Worm (Caenorhabditis elegans) whole organism, L3 larva: Measurements from ENCODE around the gene perm-1.

ENCODE experiments used
- nhr-11 ChIP-seq: fragments of 150-350 bp; optimal IDR thresholded peaks from 2 replicates; lab custom pipeline; 2014; ENCODE audit warnings: missing biosample characterization, missing genetic modification characterization
- nhr-25 ChIP-seq: sonication (generic microtip); optimal IDR thresholded peaks from 2 replicates; lab custom pipeline; 2017; ENCODE audit warnings: missing biosample characterization, missing genetic modification characterization
- nhr-28 ChIP-seq: fragments of 150-350 bp; optimal IDR thresholded peaks from 2 replicates; lab custom pipeline; 2014; ENCODE audit warnings: missing biosample characterization, missing genetic modification characterization

DNA sequence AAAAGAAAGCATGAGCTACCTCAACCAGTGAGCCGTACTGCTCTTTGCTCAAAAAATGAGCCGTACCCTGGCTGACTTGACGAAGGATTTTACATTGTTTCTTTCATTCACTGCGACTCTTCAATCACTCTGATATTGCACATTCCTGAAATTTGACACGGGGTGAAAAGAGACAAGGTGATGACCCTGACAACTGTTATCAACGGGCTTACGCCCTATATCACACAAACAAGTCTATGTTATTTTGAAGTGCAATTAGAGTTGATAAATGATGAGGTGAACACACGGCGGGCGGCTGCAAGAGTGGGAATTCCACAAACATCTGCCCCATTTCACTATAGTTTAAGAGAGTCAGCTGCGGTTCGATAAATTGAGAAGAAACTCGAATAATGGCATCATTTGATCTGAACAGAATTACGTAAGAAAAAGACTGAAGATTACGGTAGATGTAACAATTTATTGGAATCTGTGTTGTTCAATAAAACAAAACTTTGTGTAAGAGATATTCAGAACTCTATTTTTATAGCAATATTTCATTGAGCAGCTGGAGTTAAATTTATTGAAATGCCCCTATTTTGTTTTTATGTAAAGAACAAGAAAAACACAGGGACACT lies 43.9 kb upstream of the perm-1 start:
- TF ChIP-seq nhr-28 (tag; lab: Kevin White, UChicago) (no peak), nhr-25 (tag; lab: Kevin White, UChicago) (no peak), nhr-11 (tag; lab: Kevin White, UChicago) (peak; percentile 37)
